Worm (Caenorhabditis elegans) whole organism, L3 larva: Measurements from ENCODE around the gene F35A5.2.
A peak's percentile ranks its signal among the peaks of the same experiment; 100 is the strongest.

Source experiments
- R02D3.7 ChIP-seq: fragments of 150-350 bp; optimal IDR thresholded peaks from 2 replicates; lab custom pipeline; 2014; ENCODE audit warnings: missing biosample characterization, missing genetic modification characterization
- aly-2 ChIP-seq: fragments of 150-350 bp; optimal IDR thresholded peaks from 2 replicates; lab custom pipeline; 2014; ENCODE audit warnings: missing biosample characterization, missing genetic modification characterization
- ceh-28 ChIP-seq: fragments of 150-350 bp; optimal IDR thresholded peaks from 2 replicates; lab custom pipeline; 2014; ENCODE audit warnings: missing biosample characterization, missing genetic modification reagents, missing genetic modification characterization
- ceh-9 ChIP-seq: sonication (generic microtip); optimal IDR thresholded peaks from 2 replicates; lab custom pipeline; 2018; ENCODE audit warnings: missing biosample characterization, missing genetic modification characterization
- daf-12 ChIP-seq: fragments of 150-350 bp; optimal IDR thresholded peaks from 2 replicates; lab custom pipeline; 2014; ENCODE audit warnings: missing biosample characterization, missing genetic modification reagents, missing genetic modification characterization
- egl-27 ChIP-seq: sonication (generic microtip); optimal IDR thresholded peaks from 4 replicates; lab custom pipeline; 2017; ENCODE audit warnings: missing biosample characterization, missing genetic modification reagents, missing genetic modification characterization
- egl-5 ChIP-seq: fragments of 150-350 bp; optimal IDR thresholded peaks from 2 replicates; lab custom pipeline; 2017; ENCODE audit warnings: missing biosample characterization, missing genetic modification reagents, missing genetic modification characterization, inconsistent platforms
- elt-2 ChIP-seq: sonication (generic microtip); optimal IDR thresholded peaks from 2 replicates; lab custom pipeline; 2016; ENCODE audit warnings: missing genetic modification reagents, mild to moderate bottlenecking, missing genetic modification characterization, missing compliant biosample characterization
- elt-3 ChIP-seq, 3 experiments: fragments of 150-350 bp in 1 of 3; sonication (generic microtip) in 2 of 3; optimal IDR thresholded peaks; 2 replicates in 2 of 3; 4 replicates in 1 of 3; lab custom pipeline; 2014 to 2017; ENCODE audit warnings: missing biosample characterization in 3 of 3, missing genetic modification characterization in 3 of 3
- fkh-10 ChIP-seq: sonication (generic microtip); optimal IDR thresholded peaks from 2 replicates; lab custom pipeline; 2017; ENCODE audit warnings: missing biosample characterization, missing genetic modification reagents, missing genetic modification characterization
- fkh-2 ChIP-seq: fragments of 150-350 bp; optimal IDR thresholded peaks from 2 replicates; lab custom pipeline; 2014; ENCODE audit warnings: missing biosample characterization, missing genetic modification reagents, missing genetic modification characterization
- fos-1 ChIP-seq: fragments of 150-350 bp; optimal IDR thresholded peaks from 2 replicates; lab custom pipeline; 2014; ENCODE audit warnings: missing biosample characterization, missing genetic modification characterization
- jun-1 ChIP-seq: fragments of 150-350 bp; optimal IDR thresholded peaks from 2 replicates; lab custom pipeline; 2014; ENCODE audit warnings: missing biosample characterization, missing genetic modification reagents, missing genetic modification characterization
- lin-15B ChIP-seq: fragments of 150-350 bp; optimal IDR thresholded peaks from 2 replicates; lab custom pipeline; 2014; ENCODE audit warnings: missing biosample characterization, missing genetic modification characterization
- mdl-1 ChIP-seq: fragments of 150-350 bp; optimal IDR thresholded peaks from 2 replicates; lab custom pipeline; 2014; ENCODE audit warnings: missing biosample characterization, missing genetic modification characterization
- mml-1 ChIP-seq: fragments of 150-350 bp; sonication (generic microtip); optimal IDR thresholded peaks from 3 replicates; lab custom pipeline; 2014; ENCODE audit warnings: missing biosample characterization, missing genetic modification characterization
- nfya-1 ChIP-seq: sonication (generic microtip); optimal IDR thresholded peaks from 2 replicates; lab custom pipeline; 2017; ENCODE audit warnings: missing genetic modification characterization, mild to moderate bottlenecking, missing compliant biosample characterization, antibody characterized with exemption, moderate library complexity; ENCODE audit not compliant: insufficient read depth
- nhr-11 ChIP-seq: fragments of 150-350 bp; optimal IDR thresholded peaks from 2 replicates; lab custom pipeline; 2014; ENCODE audit warnings: missing biosample characterization, missing genetic modification characterization
- nhr-23 ChIP-seq: fragments of 150-350 bp; optimal IDR thresholded peaks from 2 replicates; lab custom pipeline; 2014; ENCODE audit warnings: missing biosample characterization, missing genetic modification reagents, missing genetic modification characterization
- nhr-237 ChIP-seq: fragments of 150-350 bp; optimal IDR thresholded peaks from 2 replicates; lab custom pipeline; 2014; ENCODE audit warnings: missing biosample characterization, missing genetic modification characterization
- nhr-25 ChIP-seq: sonication (generic microtip); optimal IDR thresholded peaks from 2 replicates; lab custom pipeline; 2017; ENCODE audit warnings: missing biosample characterization, missing genetic modification characterization
- nhr-28 ChIP-seq: fragments of 150-350 bp; optimal IDR thresholded peaks from 2 replicates; lab custom pipeline; 2014; ENCODE audit warnings: missing biosample characterization, missing genetic modification characterization
- nhr-43 ChIP-seq: sonication (generic microtip); optimal IDR thresholded peaks from 2 replicates; lab custom pipeline; 2016; ENCODE audit warnings: mild to moderate bottlenecking, missing genetic modification characterization, missing compliant biosample characterization; ENCODE audit not compliant: poor library complexity, severe bottlenecking
- nhr-67 ChIP-seq: fragments of 150-350 bp; optimal IDR thresholded peaks from 2 replicates; lab custom pipeline; 2014; ENCODE audit warnings: missing biosample characterization, missing genetic modification characterization
- nhr-76 ChIP-seq: fragments of 150-350 bp; sonication (generic microtip); optimal IDR thresholded peaks from 5 replicates; lab custom pipeline; 2014; ENCODE audit warnings: missing biosample characterization, missing genetic modification characterization
- pha-4 ChIP-seq: fragments of 150-350 bp; optimal IDR thresholded peaks from 2 replicates; lab custom pipeline; 2014; ENCODE audit warnings: missing biosample characterization, missing genetic modification reagents, missing genetic modification characterization
- pqm-1 ChIP-seq: fragments of 150-350 bp; optimal IDR thresholded peaks from 2 replicates; lab custom pipeline; 2017; ENCODE audit warnings: missing biosample characterization, missing genetic modification characterization, inconsistent platforms
- skn-1 ChIP-seq: fragments of 150-350 bp; optimal IDR thresholded peaks from 2 replicates; lab custom pipeline; 2014; ENCODE audit warnings: missing biosample characterization, missing genetic modification characterization
- unc-39 ChIP-seq: sonication (generic microtip); optimal IDR thresholded peaks from 4 replicates; lab custom pipeline; 2017; ENCODE audit warnings: missing biosample characterization, missing genetic modification characterization
- unc-62 ChIP-seq: fragments of 150-350 bp; sonication (generic microtip); optimal IDR thresholded peaks from 4 replicates; lab custom pipeline; 2014; ENCODE audit warnings: missing biosample characterization, missing genetic modification reagents, missing genetic modification characterization
- zag-1 ChIP-seq: fragments of 150-350 bp; optimal IDR thresholded peaks from 2 replicates; lab custom pipeline; 2014; ENCODE audit warnings: missing biosample characterization, missing genetic modification characterization
- ztf-11 ChIP-seq: fragments of 150-350 bp; optimal IDR thresholded peaks from 2 replicates; lab custom pipeline; 2014; ENCODE audit warnings: missing biosample characterization, missing genetic modification characterization
- ztf-4 ChIP-seq: fragments of 150-350 bp; optimal IDR thresholded peaks from 2 replicates; lab custom pipeline; 2014; ENCODE audit warnings: missing biosample characterization, missing genetic modification characterization

Gene F35A5.2

ce11 chrX:3818856-3819524 lies 14.1 kb downstream of the F35A5.2 start:
- peak; percentile 90 for TF ChIP-seq elt-2 (tag; lab: Kevin White, UChicago)
- no peak for TF ChIP-seq ztf-4 (tag; lab: Kevin White, UChicago)
- no peak for TF ChIP-seq R02D3.7 (tag; lab: Kevin White, UChicago)
- TF ChIP-seq ceh-9 (tag; lab: Kevin White, UChicago) = no peak
- no peak for TF ChIP-seq daf-12
- TF ChIP-seq jun-1 (tag; lab: Kevin White, UChicago) = peak; percentile 32
- TF ChIP-seq egl-5 (tag; lab: Kevin White, UChicago) = no peak
- no peak for TF ChIP-seq skn-1
- TF ChIP-seq unc-62 = no peak
- peak; percentile 91 for TF ChIP-seq pqm-1 (tag; lab: Kevin White, UChicago)
- TF ChIP-seq nhr-23 (tag; lab: Kevin White, UChicago) = no peak
- TF ChIP-seq zag-1 (tag; lab: Kevin White, UChicago) = no peak
- TF ChIP-seq pha-4 = no peak
- TF ChIP-seq mml-1 (tag; lab: Kevin White, UChicago) = no peak
- no peak for TF ChIP-seq nhr-28 (tag; lab: Kevin White, UChicago)

- peak; percentile 97 for TF ChIP-seq pha-4
- no peak for TF ChIP-seq lin-15B (tag; lab: Kevin White, UChicago)
These were observed 14.8 kb downstream of the F35A5.2 start for ce11 chrX:3819697-3820096.

DNA sequence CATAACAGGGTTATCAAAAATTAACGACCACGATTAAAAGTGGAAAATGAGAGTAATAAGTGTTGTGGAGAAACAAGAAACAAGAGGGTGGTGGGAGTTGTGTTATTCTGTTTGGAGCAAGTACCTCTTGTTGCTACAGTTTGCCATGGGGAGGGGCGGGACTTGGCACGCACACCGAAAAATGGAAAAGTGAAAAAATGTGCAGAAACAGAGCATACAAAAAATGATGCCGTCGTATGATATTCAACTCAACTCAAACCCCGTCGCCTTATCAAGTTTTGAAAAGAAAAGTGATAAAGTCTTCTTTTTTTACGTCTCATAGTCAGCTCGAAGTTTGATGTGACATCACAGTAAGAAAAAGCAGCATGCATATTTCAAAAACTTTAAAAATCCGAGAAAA lies 15.7 kb downstream of the F35A5.2 start:
- TF ChIP-seq nhr-76 (no peak), pha-4 (peak; percentile 61), nfya-1 (tag; lab: Kevin White, UChicago) (no peak), elt-3 (tag; optimal IDR thresholded peaks at IDR 0.05; lab: Kevin White, UChicago) (no peak), nhr-43 (tag; lab: Kevin White, UChicago) (no peak), ceh-28 (tag; lab: Kevin White, UChicago) (no peak), ztf-4 (tag; lab: Kevin White, UChicago) (no peak), nhr-11 (tag; lab: Kevin White, UChicago) (no peak), pqm-1 (tag; lab: Kevin White, UChicago) (peak; percentile 69), nhr-67 (tag; lab: Kevin White, UChicago) (no peak), nhr-25 (tag; lab: Kevin White, UChicago) (no peak), ztf-11 (tag; lab: Kevin White, UChicago) (no peak), elt-2 (tag; lab: Kevin White, UChicago) (peak; percentile 91)
- TF ChIP-seq, all 47 proteins: peak for 3

DNA sequence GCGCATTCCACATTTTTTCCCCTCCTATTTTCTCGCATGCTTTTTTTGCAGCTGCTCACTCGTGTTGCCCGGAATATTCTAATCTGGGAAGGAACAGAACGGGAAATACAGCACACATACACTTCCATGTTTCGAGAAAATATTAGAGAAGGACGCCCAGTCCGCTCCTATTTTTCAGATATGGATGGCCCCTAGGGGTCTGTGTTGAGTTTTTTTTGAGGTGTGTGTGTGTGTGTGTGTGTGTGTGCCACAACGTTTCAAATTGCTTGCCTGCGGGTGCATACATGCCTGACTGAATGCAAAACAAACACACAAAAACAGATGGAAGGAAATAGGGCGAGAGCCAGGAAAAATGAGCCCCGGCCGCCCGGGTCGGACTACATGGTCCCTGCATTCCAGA lies 16.7 kb downstream of the F35A5.2 start:
- TF ChIP-seq elt-3 (tag; optimal IDR thresholded peaks at IDR 0.05; lab: Kevin White, UChicago) = no peak
- TF ChIP-seq nhr-43 (tag; lab: Kevin White, UChicago) = no peak
- no peak for TF ChIP-seq nhr-237 (tag; lab: Kevin White, UChicago)
- no peak for TF ChIP-seq nfya-1 (tag; lab: Kevin White, UChicago)

DNA sequence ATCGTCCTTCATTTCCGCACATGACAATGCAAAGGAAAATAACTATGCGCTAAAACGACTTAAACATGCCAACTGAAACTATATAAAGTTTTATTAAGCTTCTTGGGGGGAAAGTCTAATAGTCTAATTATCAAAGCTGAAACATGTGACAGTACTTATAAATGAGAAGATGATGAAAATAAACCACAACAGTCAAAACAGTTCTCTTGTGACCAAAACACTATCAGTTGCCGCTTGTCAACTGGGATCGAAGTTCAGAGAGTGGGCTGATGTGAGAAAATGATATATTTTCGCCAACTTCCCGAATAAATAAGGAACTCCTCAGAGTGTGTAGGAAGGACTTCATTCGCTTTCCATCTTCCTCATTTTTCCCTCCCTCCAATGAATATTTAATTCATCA lies 17.1 kb downstream of the F35A5.2 start:
- TF ChIP-seq mdl-1 = no peak
- no peak for TF ChIP-seq fkh-10 (GFP tag; lab: Kevin White, UChicago)
- peak; percentile 45 for TF ChIP-seq pqm-1 (tag; lab: Kevin White, UChicago)
- TF ChIP-seq elt-2 (tag; lab: Kevin White, UChicago) = peak; percentile 71
- TF ChIP-seq unc-62 = no peak
- peak; percentile 14 for TF ChIP-seq pha-4

ce11 chrX:3823869-3824268 lies 18.9 kb downstream of the F35A5.2 start:
- TF ChIP-seq elt-2 (tag; lab: Kevin White, UChicago) (peak; percentile 100), pha-4 (peak; percentile 81), egl-27 (tag; lab: Kevin White, UChicago) (no peak), aly-2 (tag; lab: Kevin White, UChicago) (no peak), egl-5 (tag; lab: Kevin White, UChicago) (no peak), skn-1 (peak; percentile 67), fos-1 (tag; lab: Kevin White, UChicago) (no peak), pqm-1 (tag; lab: Kevin White, UChicago) (peak; percentile 99), fkh-2 (no peak), jun-1 (tag; lab: Kevin White, UChicago) (peak; percentile 83), unc-39 (no peak), nhr-237 (tag; lab: Kevin White, UChicago) (no peak)
- TF ChIP-seq, all 47 proteins: peak for 5
